Worm (Caenorhabditis elegans) whole organism, L4 larva: ENCODE measurements around the gene pph-1.

Source experiments
- D1046.2 ChIP-seq: fragments of 200-800 bp; sonication (Bioruptor generic); IDR thresholded peaks from 2 replicates; pipeline ENCODE4 v1.3.6; 2022; ENCODE audit warnings: missing genetic modification characterization, missing compliant biosample characterization
- F37D6.2 ChIP-seq: sonication (generic microtip); optimal IDR thresholded peaks from 2 replicates; lab custom pipeline; 2016; ENCODE audit warnings: mild to moderate bottlenecking, missing genetic modification characterization, missing compliant biosample characterization
- T26A8.4 ChIP-seq: fragments of 200-800 bp; sonication (Bioruptor generic); IDR thresholded peaks from 2 replicates; pipeline ENCODE4 v1.3.6; 2022; ENCODE audit warnings: missing genetic modification characterization, missing compliant biosample characterization
- Y48G9A.11 ChIP-seq: fragments of 200-800 bp; sonication (Bioruptor generic); IDR thresholded peaks from 2 replicates; pipeline ENCODE4 v1.3.6; 2022; ENCODE audit warnings: missing genetic modification reagents, missing genetic modification characterization, missing compliant biosample characterization
- ZK337.2 ChIP-seq: fragments of 200-800 bp; sonication (Bioruptor generic); IDR thresholded peaks from 2 replicates; pipeline ENCODE4 v1.3.6; 2022; ENCODE audit warnings: missing genetic modification reagents, missing genetic modification characterization, missing compliant biosample characterization
- aly-2 ChIP-seq: sonication (generic microtip); optimal IDR thresholded peaks from 2 replicates; lab custom pipeline; 2018; ENCODE audit warnings: missing biosample characterization, missing genetic modification characterization
- ama-1 ChIP-seq: fragments of 150-350 bp; optimal IDR thresholded peaks from 2 replicates; lab custom pipeline; 2014; ENCODE audit warnings: inconsistent platforms, mixed read lengths
- ceh-20 ChIP-seq: fragments of 200-800 bp; sonication (Bioruptor generic); IDR thresholded peaks from 2 replicates; pipeline ENCODE4 v1.3.6; 2022; ENCODE audit warnings: missing genetic modification reagents, missing genetic modification characterization, missing compliant biosample characterization
- ceh-62 ChIP-seq: sonication (generic microtip); optimal IDR thresholded peaks from 2 replicates; lab custom pipeline; 2017; ENCODE audit warnings: missing biosample characterization, missing genetic modification characterization
- ces-1 ChIP-seq: fragments of 150-350 bp; sonication (generic microtip); optimal IDR thresholded peaks from 4 replicates; lab custom pipeline; 2014; ENCODE audit warnings: missing biosample characterization, missing genetic modification reagents, missing genetic modification characterization
- cey-2 ChIP-seq: sonication (generic microtip); optimal IDR thresholded peaks from 3 replicates; lab custom pipeline; 2017; ENCODE audit warnings: missing genetic modification characterization, mild to moderate bottlenecking, missing compliant biosample characterization, antibody characterized with exemption, borderline replicate concordance; ENCODE audit not compliant: insufficient read depth
- daf-12 ChIP-seq: fragments of 150-350 bp; optimal IDR thresholded peaks from 2 replicates; lab custom pipeline; 2014; ENCODE audit warnings: missing biosample characterization, missing genetic modification reagents, missing genetic modification characterization
- daf-16 ChIP-seq, 3 experiments: sonication (generic microtip); optimal IDR thresholded peaks; 2 replicates each; lab custom pipeline; 2016 to 2017; ENCODE audit warnings: missing genetic modification characterization in 3 of 3, missing genetic modification reagents in 3 of 3, mild to moderate bottlenecking in 2 of 3, missing compliant biosample characterization in 2 of 3, missing biosample characterization in 1 of 3, moderate library complexity in 1 of 3
- duxl-1 ChIP-seq: sonication (generic microtip); optimal IDR thresholded peaks from 2 replicates; lab custom pipeline; 2016; ENCODE audit warnings: mild to moderate bottlenecking, missing genetic modification characterization, moderate library complexity, missing compliant biosample characterization; ENCODE audit not compliant: poor library complexity
- hif-1 ChIP-seq, 2 experiments: sonication (generic microtip); optimal IDR thresholded peaks; 2 replicates each; lab custom pipeline; 2016 to 2017; ENCODE audit warnings: missing compliant biosample characterization in 2 of 2, missing genetic modification characterization in 2 of 2, missing genetic modification reagents in 2 of 2, missing genotype in 2 of 2, mild to moderate bottlenecking in 1 of 2
- hmg-1.1 ChIP-seq: fragments of 200-800 bp; sonication (Bioruptor generic); IDR thresholded peaks from 2 replicates; pipeline ENCODE4 v1.3.6; 2022; ENCODE audit warnings: missing genetic modification reagents, missing genetic modification characterization, missing compliant biosample characterization
- jun-1 ChIP-seq: fragments of 150-350 bp; optimal IDR thresholded peaks from 2 replicates; lab custom pipeline; 2014; ENCODE audit warnings: missing biosample characterization, missing genetic modification reagents, missing genetic modification characterization
- lim-7 ChIP-seq: fragments of 200-800 bp; sonication (Bioruptor generic); IDR thresholded peaks from 2 replicates; pipeline ENCODE4 v1.3.6; 2022; ENCODE audit warnings: missing genetic modification characterization, missing compliant biosample characterization
- lin-15B ChIP-seq: fragments of 150-350 bp; sonication (generic microtip); optimal IDR thresholded peaks from 3 replicates; lab custom pipeline; 2014; ENCODE audit warnings: missing biosample characterization, missing genetic modification characterization
- lin-29 ChIP-seq: fragments of 200-800 bp; sonication (Bioruptor generic); IDR thresholded peaks from 2 replicates; pipeline ENCODE4 v1.3.6; 2022; ENCODE audit warnings: missing genetic modification reagents, missing genetic modification characterization, missing compliant biosample characterization
- madf-5 ChIP-seq, 2 experiments: fragments of 200-800 bp; sonication (Bioruptor generic); IDR thresholded peaks; 2 replicates each; pipeline ENCODE4 v1.3.6; 2022; ENCODE audit warnings: missing compliant biosample characterization in 2 of 2, missing genetic modification characterization in 2 of 2
- mdl-1 ChIP-seq, 2 experiments: fragments of 150-350 bp in 1 of 2; sonication (generic microtip) in 1 of 2; optimal IDR thresholded peaks; 2 replicates each; lab custom pipeline; 2014 to 2017; ENCODE audit warnings: missing biosample characterization in 2 of 2, missing genetic modification characterization in 2 of 2
- mep-1 ChIP-seq: fragments of 150-350 bp; sonication (generic microtip); optimal IDR thresholded peaks from 3 replicates; lab custom pipeline; 2014; ENCODE audit warnings: missing biosample characterization, missing genetic modification characterization
- mxl-2 ChIP-seq: fragments of 200-800 bp; sonication (Bioruptor generic); conservative IDR thresholded peaks from 2 replicates; pipeline ENCODE4 v1.3.6; 2022; ENCODE audit warnings: missing genetic modification reagents, missing genetic modification characterization, missing compliant biosample characterization
- nhr-102 ChIP-seq: sonication (generic microtip); optimal IDR thresholded peaks from 2 replicates; lab custom pipeline; 2016; ENCODE audit warnings: mild to moderate bottlenecking, missing genetic modification characterization, moderate library complexity, missing compliant biosample characterization
- nhr-11 ChIP-seq: fragments of 150-350 bp; optimal IDR thresholded peaks from 2 replicates; lab custom pipeline; 2014; ENCODE audit warnings: missing biosample characterization, missing genetic modification characterization
- nhr-28 ChIP-seq: fragments of 150-350 bp; optimal IDR thresholded peaks from 2 replicates; lab custom pipeline; 2014; ENCODE audit warnings: missing biosample characterization, missing genetic modification characterization
- nhr-41 ChIP-seq: fragments of 200-800 bp; sonication (Bioruptor generic); IDR thresholded peaks from 2 replicates; pipeline ENCODE4 v1.3.6; 2022; ENCODE audit warnings: missing genetic modification reagents, missing genetic modification characterization, missing compliant biosample characterization
- nhr-42 ChIP-seq: fragments of 200-800 bp; sonication (Bioruptor generic); IDR thresholded peaks from 2 replicates; pipeline ENCODE4 v1.3.6; 2022; ENCODE audit warnings: missing genetic modification characterization, missing compliant biosample characterization
- nhr-48 ChIP-seq: sonication (generic microtip); optimal IDR thresholded peaks from 2 replicates; lab custom pipeline; 2016; ENCODE audit warnings: mild to moderate bottlenecking, missing genetic modification characterization, missing compliant biosample characterization
- sdz-12 ChIP-seq: fragments of 200-800 bp; sonication (Bioruptor generic); optimal IDR thresholded peaks from 2 replicates; lab custom pipeline; 2018; ENCODE audit warnings: mild to moderate bottlenecking, missing genetic modification characterization, missing compliant biosample characterization
- skn-1 ChIP-seq: fragments of 150-350 bp; optimal IDR thresholded peaks from 2 replicates; lab custom pipeline; 2014; ENCODE audit warnings: missing biosample characterization, missing genetic modification characterization
- snpc-4 ChIP-seq: fragments of 150-350 bp; optimal IDR thresholded peaks from 2 replicates; lab custom pipeline; 2014; ENCODE audit warnings: missing biosample characterization, missing genetic modification characterization
- unc-39 ChIP-seq: sonication (generic microtip); optimal IDR thresholded peaks from 2 replicates; lab custom pipeline; 2017; ENCODE audit warnings: missing biosample characterization, missing genetic modification characterization
- unc-62 ChIP-seq, 3 experiments: fragments of 150-350 bp in 1 of 3; sonication (generic microtip); optimal IDR thresholded peaks in 2 of 3; peaks in 1 of 3; 1 replicate in 1 of 3; 2 replicates in 2 of 3; lab custom pipeline; 2014 to 2017; ENCODE audit warnings: missing biosample characterization in 3 of 3, missing genetic modification characterization in 3 of 3, missing genetic modification reagents in 3 of 3, missing genotype in 1 of 3
- zfp-3 ChIP-seq: fragments of 200-800 bp; sonication (Bioruptor generic); conservative IDR thresholded peaks from 2 replicates; pipeline ENCODE4 v1.3.6; 2022; ENCODE audit warnings: missing genetic modification reagents, missing genetic modification characterization, missing compliant biosample characterization
- zip-11 ChIP-seq: fragments of 200-800 bp; sonication (Bioruptor generic); IDR thresholded peaks from 2 replicates; pipeline ENCODE4 v1.3.6; 2022; ENCODE audit warnings: missing genetic modification characterization, missing compliant biosample characterization
- ztf-11 ChIP-seq: fragments of 150-350 bp; optimal IDR thresholded peaks from 2 replicates; lab custom pipeline; 2014; ENCODE audit warnings: missing biosample characterization, missing genetic modification characterization

pph-1 gene

ce11 chrV:10670817-10671216 is 31.5 kb upstream of the pph-1 start:
- TF ChIP-seq nhr-42 (no peak), unc-62 (GFP tag; optimal IDR thresholded peaks at IDR 0.05 in 1 of 2; lab: Kevin White, UChicago) (peak in 1 of 2 experiments; percentile 77), unc-62 (tag; optimal IDR thresholded peaks at IDR 0.05; lab: Kevin White, UChicago) (no peak)

- TF ChIP-seq sdz-12 (GFP tag; lab: Kevin White, UChicago) (no peak), skn-1 (tag; lab: Kevin White, UChicago) (no peak), lim-7 (GFP tag; lab: Robert Waterston, UW) (no peak), ceh-20 (GFP tag; lab: Robert Waterston, UW) (no peak), ceh-62 (tag; lab: Kevin White, UChicago) (no peak), mdl-1 (tag; optimal IDR thresholded peaks at IDR 0.05; lab: Kevin White, UChicago) (no peak), hif-1 (tag; optimal IDR thresholded peaks at IDR 0.05; lab: Kevin White, UChicago) (no peak), jun-1 (tag; lab: Kevin White, UChicago) (no peak), madf-5 (GFP tag; IDR thresholded peaks at IDR 0.05; lab: Robert Waterston, UW) (no peak), nhr-41 (no peak), nhr-48 (no peak), F37D6.2 (tag; lab: Kevin White, UChicago) (no peak), daf-16 (GFP tag; optimal IDR thresholded peaks at IDR 0.05; lab: Kevin White, UChicago) (no peak), daf-16 (tag; optimal IDR thresholded peaks at IDR 0.05; lab: Kevin White, UChicago) (no peak), ces-1 (no peak), T26A8.4 (GFP tag; lab: Robert Waterston, UW) (no peak), aly-2 (tag; lab: Kevin White, UChicago) (no peak), mep-1 (tag; lab: Kevin White, UChicago) (no peak), nhr-102 (tag; lab: Kevin White, UChicago) (no peak)
Observed at ce11 chrV:10671618-10672017, 30.7 kb upstream of the pph-1 start, which contains the start of gene ceh-22. TSS of gene ceh-22 (plus strand) at chrV:10671918.

ce11 chrV:10672601-10673000 is 29.7 kb upstream of the pph-1 start:
- no peak for TF ChIP-seq mdl-1 (tag; optimal IDR thresholded peaks at IDR 0.05; lab: Kevin White, UChicago)
- TF ChIP-seq sdz-12 (GFP tag; lab: Kevin White, UChicago): no peak
- TF ChIP-seq unc-39: no peak
- TF ChIP-seq hmg-1.1 (GFP tag; lab: Robert Waterston, UW): no peak
- no peak for TF ChIP-seq nhr-28 (tag; lab: Kevin White, UChicago)
- TF ChIP-seq ztf-11: no peak
- TF ChIP-seq duxl-1 (tag; lab: Kevin White, UChicago): no peak
- no peak for TF ChIP-seq cey-2 (tag; lab: Kevin White, UChicago)
- no peak for TF ChIP-seq lin-15B (tag; lab: Kevin White, UChicago)

- no peak for TF ChIP-seq ama-1 (lab: Kevin White, UChicago)
- no peak for TF ChIP-seq zip-11 (GFP tag; lab: Robert Waterston, UW)
- TF ChIP-seq nhr-11: no peak
- no peak for TF ChIP-seq zfp-3
- TF ChIP-seq daf-12 (tag; lab: Kevin White, UChicago): no peak
- no peak for TF ChIP-seq lin-29
- TF ChIP-seq snpc-4 (tag; lab: Kevin White, UChicago): no peak
- TF ChIP-seq D1046.2 (GFP tag; lab: Robert Waterston, UW): no peak
- TF ChIP-seq mxl-2 (GFP tag; lab: Robert Waterston, UW): no peak
- TF ChIP-seq ZK337.2: no peak
- no peak for TF ChIP-seq Y48G9A.11 (GFP tag; lab: Robert Waterston, UW)
Observed at ce11 chrV:10675978-10676377, 26.4 kb upstream of the pph-1 start.
